Fruit fly (Drosophila melanogaster) whole organism, prepupa: ENCODE measurements around the gene Gr22c.

Experiments used
- CG10631 ChIP-seq: fragments of 200-800 bp; sonication (Bioruptor generic); optimal IDR thresholded peaks from 2 replicates; lab custom pipeline; 2016; ENCODE audit warnings: missing biosample characterization, missing genetic modification characterization
- CG10669 ChIP-seq: fragments of 200-800 bp; sonication (Bioruptor generic); optimal IDR thresholded peaks from 3 replicates; lab custom pipeline; 2018; ENCODE audit warnings: missing biosample characterization, mild to moderate bottlenecking, missing genetic modification characterization, moderate library complexity
- CG11294 ChIP-seq: fragments of 200-800 bp; sonication (Bioruptor generic); IDR thresholded peaks from 2 replicates; pipeline ENCODE4 v1.3.6; 2022; ENCODE audit warnings: missing biosample characterization, missing genetic modification characterization
- CG11762 ChIP-seq: fragments of 200-800 bp; sonication (Bioruptor generic); optimal IDR thresholded peaks from 3 replicates; lab custom pipeline; 2016; ENCODE audit warnings: missing biosample characterization, missing genetic modification characterization; ENCODE audit not compliant: insufficient read depth
- CG11902 ChIP-seq: fragments of 200-800 bp; sonication (Bioruptor generic); optimal IDR thresholded peaks from 3 replicates; lab custom pipeline; 2016; ENCODE audit warnings: missing biosample characterization, missing genetic modification characterization
- CG15336 ChIP-seq: fragments of 200-800 bp; sonication (Bioruptor generic); IDR thresholded peaks from 2 replicates; pipeline ENCODE4 v1.3.6; 2022; ENCODE audit warnings: missing biosample characterization, missing genetic modification characterization
- CG31627 ChIP-seq: fragments of 200-800 bp; sonication (Bioruptor generic); optimal IDR thresholded peaks from 3 replicates; lab custom pipeline; 2016; ENCODE audit warnings: missing biosample characterization, missing genetic modification characterization
- CG32006 ChIP-seq: fragments of 200-800 bp; sonication (Bioruptor generic); optimal IDR thresholded peaks from 3 replicates; lab custom pipeline; 2017; ENCODE audit warnings: missing biosample characterization, mild to moderate bottlenecking, missing genetic modification characterization
- CG34406 ChIP-seq: fragments of 200-800 bp; sonication (Bioruptor generic); optimal IDR thresholded peaks from 3 replicates; lab custom pipeline; 2016; ENCODE audit warnings: missing biosample characterization, missing genetic modification characterization
- CG3919 ChIP-seq: fragments of 200-800 bp; sonication (Bioruptor generic); optimal IDR thresholded peaks from 3 replicates; lab custom pipeline; 2016; ENCODE audit warnings: missing biosample characterization, missing genetic modification characterization
- CG4318 ChIP-seq: fragments of 200-800 bp; sonication (Bioruptor generic); optimal IDR thresholded peaks from 3 replicates; lab custom pipeline; 2017; ENCODE audit warnings: missing biosample characterization, mild to moderate bottlenecking, missing genetic modification characterization
- CG6163 ChIP-seq: fragments of 200-800 bp; sonication (Bioruptor generic); IDR thresholded peaks from 3 replicates; pipeline ENCODE4 v1.3.6; 2022; ENCODE audit warnings: missing biosample characterization, missing genetic modification characterization
- CG6808 ChIP-seq: fragments of 200-800 bp; sonication (Bioruptor generic); optimal IDR thresholded peaks from 3 replicates; lab custom pipeline; 2017; ENCODE audit warnings: missing biosample characterization, missing genetic modification characterization, mild to moderate bottlenecking, moderate library complexity, missing genetic modification reagents
- CG6854 ChIP-seq: fragments of 200-800 bp; sonication (Bioruptor generic); optimal IDR thresholded peaks from 2 replicates; lab custom pipeline; 2017; ENCODE audit warnings: missing biosample characterization, mild to moderate bottlenecking, missing genetic modification characterization
- CG7368 ChIP-seq: fragments of 200-800 bp; sonication (Bioruptor generic); optimal IDR thresholded peaks from 3 replicates; lab custom pipeline; 2016; ENCODE audit warnings: missing biosample characterization, missing genetic modification characterization
- CG8319 ChIP-seq: fragments of 200-800 bp; sonication (Bioruptor generic); optimal IDR thresholded peaks from 3 replicates; lab custom pipeline; 2016; ENCODE audit warnings: missing biosample characterization, missing genetic modification characterization
- CG9139 ChIP-seq: fragments of 200-800 bp; sonication (Bioruptor generic); optimal IDR thresholded peaks from 3 replicates; lab custom pipeline; 2017; ENCODE audit warnings: missing biosample characterization, mild to moderate bottlenecking, missing genetic modification characterization
- Eip75B ChIP-seq: fragments of 200-800 bp; sonication (Bioruptor generic); optimal IDR thresholded peaks from 3 replicates; lab custom pipeline; 2016; ENCODE audit warnings: missing biosample characterization, missing genetic modification characterization
- Eip78C ChIP-seq: fragments of 200-800 bp; sonication (Bioruptor generic); peaks from one replicate; lab custom pipeline; 2016; ENCODE audit warnings: missing biosample characterization, missing genetic modification characterization
- Ets96B ChIP-seq: fragments of 200-800 bp; optimal IDR thresholded peaks from 2 replicates; lab custom pipeline; 2019; ENCODE audit warnings: missing biosample characterization, mild to moderate bottlenecking, missing genetic modification characterization, moderate library complexity
- Gug ChIP-seq: fragments of 200-800 bp; sonication (Bioruptor generic); IDR thresholded peaks from 2 replicates; pipeline ENCODE4 v1.3.6; 2022; ENCODE audit warnings: missing biosample characterization, missing genetic modification characterization
- Hr38 ChIP-seq: sonication (Bioruptor generic); optimal IDR thresholded peaks from 2 replicates; lab custom pipeline; 2016; ENCODE audit warnings: missing biosample characterization, missing genetic modification characterization
- Hr39 ChIP-seq: fragments of 200-800 bp; sonication (Bioruptor generic); optimal IDR thresholded peaks from 2 replicates; lab custom pipeline; 2016; ENCODE audit warnings: missing biosample characterization, missing genetic modification characterization
- Hr4 ChIP-seq: fragments of 200-800 bp; sonication (Bioruptor generic); optimal IDR thresholded peaks from 3 replicates; lab custom pipeline; 2016; ENCODE audit warnings: missing biosample characterization, missing genetic modification characterization
- Lpt ChIP-seq: fragments of 200-800 bp; sonication (Bioruptor generic); optimal IDR thresholded peaks from 3 replicates; lab custom pipeline; 2016; ENCODE audit warnings: missing biosample characterization, missing genetic modification characterization
- Met ChIP-seq: fragments of 200-800 bp; sonication (Bioruptor generic); optimal IDR thresholded peaks from 3 replicates; lab custom pipeline; 2016; ENCODE audit warnings: missing biosample characterization, missing genetic modification characterization
- OdsH ChIP-seq: fragments of 200-800 bp; sonication (Bioruptor generic); optimal IDR thresholded peaks from 3 replicates; lab custom pipeline; 2016; ENCODE audit warnings: missing biosample characterization, missing genetic modification characterization
- Smox ChIP-seq: fragments of 200-800 bp; sonication (Bioruptor generic); optimal IDR thresholded peaks from 3 replicates; lab custom pipeline; 2016; ENCODE audit warnings: missing biosample characterization, missing genetic modification characterization
- Sox102F ChIP-seq: fragments of 200-800 bp; sonication (Bioruptor generic); optimal IDR thresholded peaks from 2 replicates; lab custom pipeline; 2016; ENCODE audit warnings: missing biosample characterization, mild to moderate bottlenecking, missing genetic modification characterization
- Sox14 ChIP-seq: fragments of 200-800 bp; sonication (Bioruptor generic); optimal IDR thresholded peaks from 3 replicates; lab custom pipeline; 2016; ENCODE audit warnings: missing biosample characterization, missing genetic modification characterization
- achi ChIP-seq: fragments of 200-800 bp; sonication (Bioruptor generic); optimal IDR thresholded peaks from 3 replicates; lab custom pipeline; 2016; ENCODE audit warnings: missing biosample characterization, missing genetic modification characterization
- acj6 ChIP-seq: fragments of 200-800 bp; sonication (Bioruptor generic); optimal IDR thresholded peaks from 3 replicates; lab custom pipeline; 2016; ENCODE audit warnings: missing biosample characterization, missing genetic modification characterization
- dac ChIP-seq: fragments of 200-800 bp; sonication (Bioruptor generic); optimal IDR thresholded peaks from 2 replicates; lab custom pipeline; 2017; ENCODE audit warnings: missing biosample characterization, mild to moderate bottlenecking, missing genetic modification characterization
- dsx ChIP-seq: fragments of 200-800 bp; optimal IDR thresholded peaks from 3 replicates; lab custom pipeline; 2019; ENCODE audit warnings: missing biosample characterization, mild to moderate bottlenecking, missing genetic modification characterization, moderate library complexity; ENCODE audit not compliant: poor library complexity, severe bottlenecking
- fd85E ChIP-seq: fragments of 200-800 bp; sonication (Bioruptor generic); optimal IDR thresholded peaks from 3 replicates; lab custom pipeline; 2016; ENCODE audit warnings: missing biosample characterization, missing genetic modification characterization
- lz ChIP-seq: fragments of 200-800 bp; sonication (Bioruptor generic); optimal IDR thresholded peaks from 3 replicates; lab custom pipeline; 2016; ENCODE audit warnings: missing biosample characterization, missing genetic modification characterization
- net ChIP-seq: fragments of 200-800 bp; sonication (Bioruptor generic); optimal IDR thresholded peaks from 3 replicates; lab custom pipeline; 2016; ENCODE audit warnings: missing biosample characterization, missing genetic modification characterization
- pdm3 ChIP-seq: fragments of 200-800 bp; sonication (Bioruptor generic); optimal IDR thresholded peaks from 3 replicates; lab custom pipeline; 2016; ENCODE audit warnings: missing biosample characterization, missing genetic modification characterization
- salr ChIP-seq, 2 experiments: fragments of 200-800 bp; sonication (Bioruptor generic); optimal IDR thresholded peaks; 3 replicates each; lab custom pipeline; 2016 to 2018; ENCODE audit warnings: missing biosample characterization in 2 of 2, missing genetic modification characterization in 2 of 2, mild to moderate bottlenecking in 1 of 2
- spab ChIP-seq: fragments of 200-800 bp; sonication (Bioruptor generic); optimal IDR thresholded peaks from 2 replicates; lab custom pipeline; 2017; ENCODE audit warnings: missing biosample characterization, mild to moderate bottlenecking, missing genetic modification characterization, missing genetic modification reagents
- ss ChIP-seq, 2 experiments: fragments of 200-800 bp; sonication (Bioruptor generic); optimal IDR thresholded peaks; 2 replicates in 1 of 2; 3 replicates in 1 of 2; lab custom pipeline; 2017 to 2018; ENCODE audit warnings: mild to moderate bottlenecking in 2 of 2, missing biosample characterization in 2 of 2, missing genetic modification characterization in 2 of 2, moderate library complexity in 1 of 2
- svp ChIP-seq: fragments of 200-800 bp; sonication (Bioruptor generic); peaks from one replicate; lab custom pipeline; 2016; ENCODE audit warnings: missing biosample characterization, missing genetic modification characterization
- vri ChIP-seq: fragments of 200-800 bp; sonication (Bioruptor generic); optimal IDR thresholded peaks from 3 replicates; lab custom pipeline; 2016; ENCODE audit warnings: missing biosample characterization, mild to moderate bottlenecking, missing genetic modification characterization

Gr22c gene

DNA sequence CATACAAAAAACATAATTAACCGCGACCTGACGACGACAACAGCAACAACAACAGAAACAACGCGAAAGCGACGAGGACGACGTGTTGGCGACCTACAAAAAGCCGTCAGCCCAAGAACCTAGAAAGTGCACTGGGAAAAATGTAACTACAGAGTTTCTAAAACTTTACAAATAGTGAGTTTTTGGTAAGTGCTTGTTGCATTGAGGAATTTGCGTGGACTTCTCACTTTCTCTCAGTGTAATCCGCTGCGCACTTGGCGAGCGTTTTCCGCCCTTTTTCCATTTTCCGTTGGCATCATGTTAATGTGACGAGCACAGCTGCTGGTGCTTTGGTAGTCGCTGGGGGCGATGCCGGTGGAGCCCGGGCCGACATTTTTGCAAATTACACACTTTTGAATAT lies 36.7 kb upstream of the Gr22c start:
- TF ChIP-seq Smox (no peak), salr (GFP tag; optimal IDR thresholded peaks at IDR 0.05; lab: Kevin White, UChicago) (no peak), dsx (no peak), OdsH (GFP tag; lab: Kevin White, UChicago) (no peak), CG31627 (GFP tag; lab: Kevin White, UChicago) (no peak), CG10631 (no peak), CG10669 (no peak), Met (no peak)

DNA sequence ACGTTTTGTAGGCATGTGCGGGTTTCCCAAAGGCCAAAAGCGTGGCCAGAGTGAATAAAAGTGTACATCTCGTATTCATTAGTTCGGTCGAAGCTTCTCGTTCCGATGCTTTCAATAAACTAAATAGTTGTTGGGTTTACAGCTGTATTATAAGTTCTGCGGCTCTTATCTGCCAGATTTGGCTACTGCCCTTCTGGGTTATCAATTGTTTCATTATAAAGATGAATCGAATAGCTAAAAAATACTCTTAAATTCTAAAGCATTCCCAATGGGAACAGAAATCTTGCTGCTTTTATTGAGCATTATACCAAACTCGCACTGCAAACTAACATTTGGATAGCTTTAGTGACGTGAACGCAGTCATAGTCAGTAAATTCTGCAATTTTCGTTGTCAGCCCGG lies 34.8 kb upstream of the Gr22c start, which contains the start of gene CG31664:
CG31664 (minus strand) TSS at position 101 of the 400 bp plus-strand sequence.
- TF ChIP-seq Eip75B (GFP tag; lab: Kevin White, UChicago) (no peak), CG6163 (GFP tag; lab: Robert Waterston, UW) (no peak), CG11762 (GFP tag; lab: Kevin White, UChicago) (no peak), CG11902 (GFP tag; lab: Kevin White, UChicago) (no peak), svp (GFP tag; lab: Kevin White, UChicago) (no peak), CG34406 (GFP tag; lab: Kevin White, UChicago) (no peak), OdsH (GFP tag; lab: Kevin White, UChicago) (no peak), CG6854 (no peak), spab (no peak), Ets96B (no peak), Gug (no peak), CG7368 (no peak), CG10669 (no peak), Hr4 (GFP tag; lab: Kevin White, UChicago) (no peak), dsx (no peak), fd85E (no peak), CG11294 (GFP tag; lab: Robert Waterston, UW) (no peak), CG8319 (no peak), vri (GFP tag; lab: Kevin White, UChicago) (no peak), Sox102F (no peak)

DNA sequence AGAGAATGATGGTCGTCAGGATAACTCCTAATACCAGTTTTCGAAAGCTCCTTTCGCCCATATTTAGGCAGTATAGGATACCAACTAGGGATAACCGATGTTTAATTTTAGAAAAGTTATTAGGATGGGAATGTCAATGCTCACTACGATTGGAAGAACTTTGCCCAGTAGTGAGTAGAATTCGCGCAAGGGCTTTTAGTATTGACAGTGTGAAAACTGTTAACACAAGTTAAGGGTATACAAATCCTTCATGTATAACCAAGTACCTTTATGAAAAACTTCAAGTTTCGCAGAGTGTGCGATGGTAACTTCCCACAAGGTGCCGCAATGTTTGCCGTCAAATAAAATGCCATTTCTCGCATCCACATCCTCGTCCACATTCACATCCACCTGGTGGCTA lies 31.6 kb upstream of the Gr22c start, which contains the start of gene CG31933:
CG31933 (minus strand) TSS at position 101 of the 400 bp plus-strand sequence.
- TF ChIP-seq CG9139 (GFP tag; lab: Kevin White, UChicago), result no peak
- no peak for TF ChIP-seq lz
- TF ChIP-seq Hr38, result no peak
- TF ChIP-seq net (GFP tag; lab: Kevin White, UChicago), result no peak
- TF ChIP-seq Hr39 (GFP tag; lab: Kevin White, UChicago), result no peak
- no peak for TF ChIP-seq CG7368
- TF ChIP-seq Hr4 (GFP tag; lab: Kevin White, UChicago), result no peak
- no peak for TF ChIP-seq Lpt
- TF ChIP-seq CG10631, result no peak
- TF ChIP-seq dac (GFP tag; lab: Kevin White, UChicago), result no peak
- TF ChIP-seq CG3919, result no peak

DNA sequence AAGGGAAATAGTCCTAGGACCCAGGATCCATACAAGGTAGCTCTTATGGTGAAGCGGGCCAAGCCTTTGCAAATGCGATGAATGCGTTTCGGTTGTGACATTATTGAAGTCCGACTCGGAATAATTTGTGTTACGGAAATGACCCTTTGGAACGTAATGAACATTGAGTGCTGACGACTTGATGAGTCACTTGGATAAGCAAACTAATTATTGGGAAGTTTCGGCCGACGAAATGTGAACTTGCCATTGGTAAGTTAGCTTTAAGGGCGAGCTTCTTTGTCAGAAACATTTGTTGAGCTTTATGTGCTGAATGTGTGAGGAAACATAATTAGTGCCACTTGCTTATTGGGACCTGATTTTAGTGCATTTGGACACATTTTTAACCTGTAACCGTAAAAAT lies 3.2 kb upstream of the Gr22c start, which contains the start of gene Gr22a:
Gr22a (minus strand) TSS at position 101 of the 400 bp plus-strand sequence.
- no peak for TF ChIP-seq acj6
- TF ChIP-seq CG32006 (GFP tag; lab: Kevin White, UChicago), result no peak
- no peak for TF ChIP-seq CG6808
- no peak for TF ChIP-seq Eip78C (GFP tag; lab: Kevin White, UChicago)
- TF ChIP-seq CG11902 (GFP tag; lab: Kevin White, UChicago), result no peak
- TF ChIP-seq Gug, result no peak
- TF ChIP-seq CG3919, result no peak
- no peak for TF ChIP-seq ss (GFP tag; optimal IDR thresholded peaks at IDR 0.05; lab: Kevin White, UChicago)
- TF ChIP-seq CG4318, result no peak
- no peak for TF ChIP-seq Hr38
- no peak for TF ChIP-seq CG6854
- no peak for TF ChIP-seq CG15336 (GFP tag; lab: Robert Waterston, UW)
- no peak for TF ChIP-seq Met
- TF ChIP-seq Sox14 (GFP tag; lab: Kevin White, UChicago), result no peak
- TF ChIP-seq net (GFP tag; lab: Kevin White, UChicago), result no peak
- TF ChIP-seq achi, result no peak
- no peak for TF ChIP-seq CG34406 (GFP tag; lab: Kevin White, UChicago)
- TF ChIP-seq pdm3 (GFP tag; lab: Kevin White, UChicago), result no peak
- TF ChIP-seq, all 60 proteins: peak for 0
